Worm (Caenorhabditis elegans) whole organism, L3 larva: Measurements from ENCODE around the gene ugt-56.

Source experiments
- R02D3.7 ChIP-seq: fragments of 150-350 bp; optimal IDR thresholded peaks from 2 replicates; lab custom pipeline; 2014; ENCODE audit warnings: missing biosample characterization, missing genetic modification characterization
- ZK546.5 ChIP-seq: sonication (generic microtip); optimal IDR thresholded peaks from 2 replicates; lab custom pipeline; 2017; ENCODE audit warnings: missing biosample characterization, missing genetic modification characterization
- aly-2 ChIP-seq: fragments of 150-350 bp; optimal IDR thresholded peaks from 2 replicates; lab custom pipeline; 2014; ENCODE audit warnings: missing biosample characterization, missing genetic modification characterization
- ama-1 ChIP-seq: fragments of 150-350 bp; optimal IDR thresholded peaks from 2 replicates; lab custom pipeline; 2018
- ceh-28 ChIP-seq: fragments of 150-350 bp; optimal IDR thresholded peaks from 2 replicates; lab custom pipeline; 2014; ENCODE audit warnings: missing biosample characterization, missing genetic modification reagents, missing genetic modification characterization
- ceh-82 ChIP-seq: fragments of 150-350 bp; optimal IDR thresholded peaks from 2 replicates; lab custom pipeline; 2014; ENCODE audit warnings: missing biosample characterization, missing genetic modification characterization
- ceh-9 ChIP-seq: sonication (generic microtip); optimal IDR thresholded peaks from 2 replicates; lab custom pipeline; 2018; ENCODE audit warnings: missing biosample characterization, missing genetic modification characterization
- daf-12 ChIP-seq: fragments of 150-350 bp; optimal IDR thresholded peaks from 2 replicates; lab custom pipeline; 2014; ENCODE audit warnings: missing biosample characterization, missing genetic modification reagents, missing genetic modification characterization
- egl-27 ChIP-seq: sonication (generic microtip); optimal IDR thresholded peaks from 4 replicates; lab custom pipeline; 2017; ENCODE audit warnings: missing biosample characterization, missing genetic modification reagents, missing genetic modification characterization
- egl-5 ChIP-seq: fragments of 150-350 bp; optimal IDR thresholded peaks from 2 replicates; lab custom pipeline; 2017; ENCODE audit warnings: missing biosample characterization, missing genetic modification reagents, missing genetic modification characterization, inconsistent platforms
- elt-1 ChIP-seq: fragments of 150-350 bp; optimal IDR thresholded peaks from 2 replicates; lab custom pipeline; 2014; ENCODE audit warnings: missing biosample characterization, missing genetic modification characterization
- elt-3 ChIP-seq, 3 experiments: fragments of 150-350 bp in 1 of 3; sonication (generic microtip) in 2 of 3; optimal IDR thresholded peaks; 2 replicates in 2 of 3; 4 replicates in 1 of 3; lab custom pipeline; 2014 to 2017; ENCODE audit warnings: missing biosample characterization in 3 of 3, missing genetic modification characterization in 3 of 3
- eor-1 ChIP-seq, 2 experiments: fragments of 150-350 bp; optimal IDR thresholded peaks; 2 replicates each; lab custom pipeline; 2014 to 2018; ENCODE audit warnings: missing biosample characterization in 2 of 2, missing genetic modification characterization in 2 of 2
- fkh-10 ChIP-seq: sonication (generic microtip); optimal IDR thresholded peaks from 2 replicates; lab custom pipeline; 2017; ENCODE audit warnings: missing biosample characterization, missing genetic modification reagents, missing genetic modification characterization
- fkh-2 ChIP-seq: fragments of 150-350 bp; optimal IDR thresholded peaks from 2 replicates; lab custom pipeline; 2014; ENCODE audit warnings: missing biosample characterization, missing genetic modification reagents, missing genetic modification characterization
- fos-1 ChIP-seq: fragments of 150-350 bp; optimal IDR thresholded peaks from 2 replicates; lab custom pipeline; 2014; ENCODE audit warnings: missing biosample characterization, missing genetic modification characterization
- hmg-11 ChIP-seq: sonication (generic microtip); optimal IDR thresholded peaks from 2 replicates; lab custom pipeline; 2016; ENCODE audit warnings: missing genetic modification characterization, missing compliant biosample characterization
- jun-1 ChIP-seq: fragments of 150-350 bp; optimal IDR thresholded peaks from 2 replicates; lab custom pipeline; 2014; ENCODE audit warnings: missing biosample characterization, missing genetic modification reagents, missing genetic modification characterization
- lin-15B ChIP-seq: fragments of 150-350 bp; optimal IDR thresholded peaks from 2 replicates; lab custom pipeline; 2014; ENCODE audit warnings: missing biosample characterization, missing genetic modification characterization
- lin-39 ChIP-seq: fragments of 150-350 bp; optimal IDR thresholded peaks from 2 replicates; lab custom pipeline; 2018; ENCODE audit warnings: missing biosample characterization, missing genetic modification reagents, missing genetic modification characterization
- lsy-12 ChIP-seq: sonication (generic microtip); optimal IDR thresholded peaks from 2 replicates; lab custom pipeline; 2016; ENCODE audit warnings: mild to moderate bottlenecking, missing genetic modification characterization, missing compliant biosample characterization
- mdl-1 ChIP-seq: fragments of 150-350 bp; optimal IDR thresholded peaks from 2 replicates; lab custom pipeline; 2014; ENCODE audit warnings: missing biosample characterization, missing genetic modification characterization
- mml-1 ChIP-seq: fragments of 150-350 bp; sonication (generic microtip); optimal IDR thresholded peaks from 3 replicates; lab custom pipeline; 2014; ENCODE audit warnings: missing biosample characterization, missing genetic modification characterization
- nfya-1 ChIP-seq: sonication (generic microtip); optimal IDR thresholded peaks from 2 replicates; lab custom pipeline; 2017; ENCODE audit warnings: missing genetic modification characterization, mild to moderate bottlenecking, missing compliant biosample characterization, antibody characterized with exemption, moderate library complexity; ENCODE audit not compliant: insufficient read depth
- nhr-11 ChIP-seq: fragments of 150-350 bp; optimal IDR thresholded peaks from 2 replicates; lab custom pipeline; 2014; ENCODE audit warnings: missing biosample characterization, missing genetic modification characterization
- nhr-12 ChIP-seq: fragments of 150-350 bp; optimal IDR thresholded peaks from 2 replicates; lab custom pipeline; 2014; ENCODE audit warnings: missing biosample characterization, missing genetic modification characterization
- nhr-23 ChIP-seq: fragments of 150-350 bp; optimal IDR thresholded peaks from 2 replicates; lab custom pipeline; 2014; ENCODE audit warnings: missing biosample characterization, missing genetic modification reagents, missing genetic modification characterization
- nhr-25 ChIP-seq: sonication (generic microtip); optimal IDR thresholded peaks from 2 replicates; lab custom pipeline; 2017; ENCODE audit warnings: missing biosample characterization, missing genetic modification characterization
- nhr-43 ChIP-seq: sonication (generic microtip); optimal IDR thresholded peaks from 2 replicates; lab custom pipeline; 2016; ENCODE audit warnings: mild to moderate bottlenecking, missing genetic modification characterization, missing compliant biosample characterization; ENCODE audit not compliant: poor library complexity, severe bottlenecking
- nhr-77 ChIP-seq: fragments of 150-350 bp; optimal IDR thresholded peaks from 2 replicates; lab custom pipeline; 2014; ENCODE audit warnings: missing biosample characterization, missing genetic modification characterization
- pha-4 ChIP-seq: fragments of 150-350 bp; optimal IDR thresholded peaks from 2 replicates; lab custom pipeline; 2014; ENCODE audit warnings: missing biosample characterization, missing genetic modification reagents, missing genetic modification characterization
- pqm-1 ChIP-seq: fragments of 150-350 bp; optimal IDR thresholded peaks from 2 replicates; lab custom pipeline; 2017; ENCODE audit warnings: missing biosample characterization, missing genetic modification characterization, inconsistent platforms
- sea-2 ChIP-seq: fragments of 150-350 bp; sonication (generic microtip); optimal IDR thresholded peaks from 4 replicates; lab custom pipeline; 2014; ENCODE audit warnings: missing biosample characterization, missing genetic modification reagents, missing genetic modification characterization
- skn-1 ChIP-seq: fragments of 150-350 bp; optimal IDR thresholded peaks from 2 replicates; lab custom pipeline; 2014; ENCODE audit warnings: missing biosample characterization, missing genetic modification characterization
- snpc-4 ChIP-seq: fragments of 150-350 bp; optimal IDR thresholded peaks from 2 replicates; lab custom pipeline; 2014; ENCODE audit warnings: missing biosample characterization, missing genetic modification characterization
- tbx-2 ChIP-seq: sonication (generic microtip); optimal IDR thresholded peaks from 2 replicates; lab custom pipeline; 2016; ENCODE audit warnings: mild to moderate bottlenecking, missing genetic modification characterization, missing compliant biosample characterization
- unc-39 ChIP-seq: sonication (generic microtip); optimal IDR thresholded peaks from 4 replicates; lab custom pipeline; 2017; ENCODE audit warnings: missing biosample characterization, missing genetic modification characterization
- unc-62 ChIP-seq: fragments of 150-350 bp; sonication (generic microtip); optimal IDR thresholded peaks from 4 replicates; lab custom pipeline; 2014; ENCODE audit warnings: missing biosample characterization, missing genetic modification reagents, missing genetic modification characterization
- ztf-11 ChIP-seq: fragments of 150-350 bp; optimal IDR thresholded peaks from 2 replicates; lab custom pipeline; 2014; ENCODE audit warnings: missing biosample characterization, missing genetic modification characterization

ugt-56 gene

DNA sequence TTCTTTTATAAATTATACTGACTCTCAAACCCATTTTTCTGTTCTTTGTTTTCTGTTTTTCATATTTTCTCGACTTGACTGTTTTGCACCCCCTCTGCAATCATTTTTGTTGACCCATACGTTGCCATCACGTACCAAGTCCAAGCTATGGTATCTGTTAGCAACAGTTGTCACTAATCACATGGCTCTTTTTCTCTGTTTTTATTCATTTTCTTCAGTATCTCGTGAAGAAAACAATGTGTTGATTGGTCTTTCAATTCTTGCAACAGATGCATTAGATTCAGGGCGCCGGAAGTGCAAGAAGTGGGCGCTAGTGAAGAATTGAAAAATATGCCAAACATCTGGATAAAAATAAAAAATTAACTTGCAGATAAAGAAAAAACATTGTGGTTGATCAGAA lies 23.3 kb upstream of the ugt-56 start:
- TF ChIP-seq nfya-1 (tag; lab: Kevin White, UChicago) (peak; percentile 45), pha-4 (tag; lab: Kevin White, UChicago) (no peak), nhr-11 (no peak), jun-1 (tag; lab: Kevin White, UChicago) (no peak), nhr-23 (no peak), eor-1 (tag; optimal IDR thresholded peaks at IDR 0.05; lab: Kevin White, UChicago) (no peak), skn-1 (tag; lab: Kevin White, UChicago) (no peak), lin-39 (tag; lab: Kevin White, UChicago) (peak; percentile 9), aly-2 (tag; lab: Kevin White, UChicago) (no peak), nhr-77 (no peak), fkh-10 (GFP tag; lab: Kevin White, UChicago) (no peak), egl-27 (tag; lab: Kevin White, UChicago) (no peak), egl-5 (tag; lab: Kevin White, UChicago) (peak; percentile 29), unc-62 (GFP tag; lab: Kevin White, UChicago) (no peak), nhr-12 (tag; lab: Kevin White, UChicago) (no peak), fkh-2 (tag; lab: Kevin White, UChicago) (no peak), mdl-1 (no peak), hmg-11 (tag; lab: Kevin White, UChicago) (no peak), pqm-1 (tag; lab: Kevin White, UChicago) (no peak), nhr-43 (tag; lab: Kevin White, UChicago) (no peak), elt-3 (tag; optimal IDR thresholded peaks at IDR 0.05; lab: Kevin White, UChicago) (no peak), ztf-11 (tag; lab: Kevin White, UChicago) (no peak), ama-1 (lab: Kevin White, UChicago) (no peak), ceh-82 (no peak)

DNA sequence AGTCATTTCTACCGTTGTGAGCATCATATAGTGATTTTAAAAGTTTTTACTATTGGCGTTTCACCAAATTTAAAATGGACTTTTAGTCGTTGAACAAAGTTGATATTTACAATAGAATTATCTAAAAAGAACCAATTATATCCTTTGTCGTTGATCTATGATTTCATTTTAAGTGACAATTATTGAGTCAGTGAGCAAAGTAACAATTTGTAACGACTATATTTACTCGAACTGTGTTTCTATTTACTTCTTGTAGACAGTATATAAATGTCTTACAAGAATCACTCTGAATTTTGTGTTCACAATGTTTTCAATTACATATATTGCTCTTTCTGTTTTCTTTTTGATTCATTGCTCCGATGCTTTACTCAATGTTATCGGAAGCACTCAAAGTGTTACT lies 17.7 kb upstream of the ugt-56 start, which contains the start of gene ttr-22:
Gene ttr-22 (plus strand): TSS at position 301 of the 400 bp plus-strand sequence.
- no peak for TF ChIP-seq mdl-1
- no peak for TF ChIP-seq nhr-77
- TF ChIP-seq R02D3.7 (tag; lab: Kevin White, UChicago), result no peak
- TF ChIP-seq lin-15B (tag; lab: Kevin White, UChicago), result no peak
- TF ChIP-seq ceh-28, result no peak
- no peak for TF ChIP-seq ZK546.5 (tag; lab: Kevin White, UChicago)
- no peak for TF ChIP-seq nfya-1 (tag; lab: Kevin White, UChicago)
- no peak for TF ChIP-seq ceh-82
- no peak for TF ChIP-seq nhr-25
- TF ChIP-seq ceh-9 (tag; lab: Kevin White, UChicago), result no peak
- no peak for TF ChIP-seq mml-1
- no peak for TF ChIP-seq pha-4 (tag; lab: Kevin White, UChicago)
- TF ChIP-seq lsy-12, result no peak
- no peak for TF ChIP-seq fos-1 (tag; lab: Kevin White, UChicago)
- no peak for TF ChIP-seq daf-12 (tag; lab: Kevin White, UChicago)
- no peak for TF ChIP-seq nhr-12 (tag; lab: Kevin White, UChicago)
- no peak for TF ChIP-seq sea-2 (GFP tag; lab: Kevin White, UChicago)
- no peak for TF ChIP-seq aly-2 (tag; lab: Kevin White, UChicago)
- no peak for TF ChIP-seq unc-39

DNA sequence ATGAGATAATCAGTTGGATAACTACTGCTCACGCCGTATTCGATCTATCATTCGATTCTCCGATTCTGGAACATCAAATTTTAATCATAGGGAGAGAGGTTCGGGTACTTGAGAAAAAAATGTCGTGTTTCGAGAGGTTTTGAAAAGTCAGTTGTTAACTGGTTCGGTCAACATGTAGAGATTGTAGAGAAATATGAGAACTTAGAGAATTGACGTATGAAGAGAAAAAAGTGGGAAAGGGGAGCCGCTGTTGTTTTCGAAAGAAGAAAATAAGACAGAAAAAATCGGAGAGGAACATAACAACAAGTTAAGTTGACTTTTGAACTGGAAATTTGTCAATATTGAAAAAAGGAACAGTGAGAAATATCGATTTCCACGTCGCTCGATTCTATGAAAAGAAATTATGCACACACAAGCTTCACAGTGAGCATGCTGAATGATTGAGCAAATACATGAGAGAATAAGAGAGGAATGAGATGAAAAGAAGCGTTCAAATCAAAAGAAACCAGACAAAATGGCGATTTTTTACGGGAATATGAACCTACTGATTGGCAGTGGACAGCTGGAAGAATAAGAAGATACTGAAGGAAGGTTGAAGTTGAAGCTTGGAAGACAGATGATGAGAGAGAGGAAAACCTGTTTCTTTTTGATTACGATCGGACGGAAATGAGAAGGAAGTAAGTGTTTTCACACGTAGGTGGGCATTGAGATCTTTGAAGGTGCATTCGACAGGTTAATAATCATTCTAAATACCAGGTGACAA lies 13.6 kb upstream of the ugt-56 start, which contains the start of the genes T04H1.13, slfl-5 and rad-50:
Gene T04H1.13 (minus strand): TSS at position 51 of the 763 bp plus-strand sequence.
Gene slfl-5 (minus strand): TSS at position 65 of the 763 bp plus-strand sequence.
Gene rad-50 (plus strand): TSS at position 667 of the 763 bp plus-strand sequence.
- TF ChIP-seq pqm-1 (tag; lab: Kevin White, UChicago) (no peak), snpc-4 (tag; lab: Kevin White, UChicago) (peak; percentile 9), skn-1 (tag; lab: Kevin White, UChicago) (no peak), fos-1 (tag; lab: Kevin White, UChicago) (no peak), eor-1 (tag; optimal IDR thresholded peaks at IDR 0.05; lab: Kevin White, UChicago) (no peak), ama-1 (lab: Kevin White, UChicago) (no peak), pha-4 (tag; lab: Kevin White, UChicago) (peak; percentile 96), R02D3.7 (tag; lab: Kevin White, UChicago) (no peak), elt-1 (tag; lab: Kevin White, UChicago) (no peak), nhr-77 (no peak), nhr-23 (peak; percentile 20), ceh-9 (tag; lab: Kevin White, UChicago) (no peak), ZK546.5 (tag; lab: Kevin White, UChicago) (no peak), tbx-2 (tag; lab: Kevin White, UChicago) (no peak)
